Worm (Caenorhabditis elegans) whole organism, early embryonic: Measurements from ENCODE around the gene C06E7.2.

Source experiments
- F13C5.2 ChIP-seq: sonication (generic microtip); optimal IDR thresholded peaks from 2 replicates; lab custom pipeline; 2017; ENCODE audit warnings: mild to moderate bottlenecking, missing genetic modification characterization, inconsistent platforms, missing compliant biosample characterization
- aly-1 ChIP-seq: sonication (generic microtip); optimal IDR thresholded peaks from 2 replicates; lab custom pipeline; 2016; ENCODE audit warnings: missing genetic modification characterization, missing compliant biosample characterization
- ama-1 ChIP-seq: fragments of 150-350 bp; optimal IDR thresholded peaks from 2 replicates; lab custom pipeline; 2014
- ets-7 ChIP-seq: sonication (generic microtip); optimal IDR thresholded peaks from 2 replicates; lab custom pipeline; 2016; ENCODE audit warnings: missing genotype, missing genetic modification characterization, missing compliant biosample characterization
- flt-1 ChIP-seq: fragments of 200-800 bp; sonication (Bioruptor generic); IDR thresholded peaks from 2 replicates; pipeline ENCODE4 v1.3.6; 2022; ENCODE audit warnings: missing genetic modification characterization, missing compliant biosample characterization
- hmbx-1 ChIP-seq: sonication (generic microtip); optimal IDR thresholded peaks from 2 replicates; lab custom pipeline; 2016; ENCODE audit warnings: mild to moderate bottlenecking, missing genetic modification characterization, missing compliant biosample characterization
- hmg-4 ChIP-seq: fragments of 200-800 bp; sonication (Bioruptor generic); optimal IDR thresholded peaks from 2 replicates; lab custom pipeline; 2018; ENCODE audit warnings: mild to moderate bottlenecking, missing genetic modification characterization, missing compliant biosample characterization
- hnd-1 ChIP-seq: sonication (generic microtip); optimal IDR thresholded peaks from 2 replicates; lab custom pipeline; 2016; ENCODE audit warnings: missing genetic modification characterization, missing compliant biosample characterization
- scrt-1 ChIP-seq: fragments of 200-800 bp; sonication (Bioruptor generic); IDR thresholded peaks from 2 replicates; pipeline ENCODE4 v1.3.6; 2022; ENCODE audit warnings: missing genetic modification characterization, missing compliant biosample characterization
- sea-1 ChIP-seq: fragments of 200-800 bp; sonication (Bioruptor generic); conservative IDR thresholded peaks from 2 replicates; pipeline ENCODE4 v1.3.6; 2022; ENCODE audit warnings: missing genetic modification characterization, missing compliant biosample characterization
- tbx-11 ChIP-seq: fragments of 200-800 bp; sonication (Bioruptor generic); IDR thresholded peaks from 2 replicates; pipeline ENCODE4 v1.3.6; 2022; ENCODE audit warnings: missing genetic modification characterization, missing compliant biosample characterization
- tbx-37 ChIP-seq: fragments of 200-800 bp; sonication (Bioruptor generic); conservative IDR thresholded peaks from 2 replicates; pipeline ENCODE4 v1.3.6; 2022; ENCODE audit warnings: missing genetic modification reagents, missing genetic modification characterization, missing compliant biosample characterization

- TF ChIP-seq scrt-1 (GFP tag; lab: Robert Waterston, UW), result no peak
- TF ChIP-seq hnd-1, result no peak
- no peak for TF ChIP-seq tbx-37 (GFP tag; lab: Robert Waterston, UW)
- no peak for TF ChIP-seq hmg-4 (GFP tag; lab: Kevin White, UChicago)
- TF ChIP-seq ama-1 (lab: Kevin White, UChicago), result no peak
- TF ChIP-seq hmbx-1 (tag; lab: Kevin White, UChicago), result no peak
- TF ChIP-seq ets-7 (tag; lab: Kevin White, UChicago), result no peak
- TF ChIP-seq F13C5.2 (tag; lab: Kevin White, UChicago), result no peak
- TF ChIP-seq sea-1 (GFP tag; lab: Robert Waterston, UW), result no peak
- no peak for TF ChIP-seq aly-1
- TF ChIP-seq flt-1 (GFP tag; lab: Robert Waterston, UW), result no peak
- no peak for TF ChIP-seq tbx-11 (GFP tag; lab: Robert Waterston, UW)
Measured at ce11 chrIV:5814092-5814650, 25.1 kb upstream of the C06E7.2 start, which contains the start of gene oops-1.
